Fruit fly (Drosophila melanogaster): ENCODE data around the gene His3.3A.

His3.3A gene

dm6 chr2L:5043495-5044146, 11.2 kb upstream of the His3.3A start (continued):
- TF ChIP-seq fd59A (GFP tag; optimal IDR thresholded peaks at IDR 0.05): peak; percentile 8
- TF ChIP-seq CG10631 (GFP tag; optimal IDR thresholded peaks at IDR 0.05): peak; percentile 79
- peak; percentile 52 for TF ChIP-seq CG7368 (GFP tag; optimal IDR thresholded peaks at IDR 0.05)
- TF ChIP-seq Hr38 (GFP tag; optimal IDR thresholded peaks at IDR 0.05): no peak
- TF ChIP-seq eg (GFP tag; IDR thresholded peaks at IDR 0.05): peak; percentile 84
- peak; percentile 73 for TF ChIP-seq CG31627 (GFP tag; optimal IDR thresholded peaks at IDR 0.05)
- TF ChIP-seq CG6854 (GFP tag; optimal IDR thresholded peaks at IDR 0.05): no peak
- TF ChIP-seq CG11294 (GFP tag; IDR thresholded peaks at IDR 0.05): peak; percentile 67
- peak; percentile 68 for TF ChIP-seq net (GFP tag; optimal IDR thresholded peaks at IDR 0.05)
- peak; percentile 48 for TF ChIP-seq Blimp-1 (GFP tag; optimal IDR thresholded peaks at IDR 0.05)
- peak; percentile 53 for TF ChIP-seq Eip75B (GFP tag; optimal IDR thresholded peaks at IDR 0.05)
- TF ChIP-seq CG32006 (GFP tag; optimal IDR thresholded peaks at IDR 0.05): peak; percentile 87
- peak; percentile 30 for TF ChIP-seq Sox15 (GFP tag; optimal IDR thresholded peaks at IDR 0.05)
- TF ChIP-seq CG8319 (GFP tag; optimal IDR thresholded peaks at IDR 0.05): peak; percentile 28
- peak; percentile 63 for TF ChIP-seq CG16779 (tag; optimal IDR thresholded peaks at IDR 0.05)

- TF ChIP-seq fkh (GFP tag; optimal IDR thresholded peaks at IDR 0.05) (peak; percentile 48), Sox102F (GFP tag; optimal IDR thresholded peaks at IDR 0.05) (no peak), eg (GFP tag; IDR thresholded peaks at IDR 0.05) (peak; percentile 14; the same call in 1 of the 3 replicates), svp (GFP tag) (peak; percentile 40), CG3919 (GFP tag; optimal IDR thresholded peaks at IDR 0.05) (no peak)
Measured at dm6 chr2L:5044361-5044891, 10.4 kb upstream of the His3.3A start, which contains the start of gene CG31650. CG31650 (minus strand) TSS chr2L:5044712.

- TF ChIP-seq dsx (GFP tag; optimal IDR thresholded peaks at IDR 0.05; ENCODE audit: poor library complexity, severe bottlenecking) (peak; percentile 16), topi (GFP tag; optimal IDR thresholded peaks at IDR 0.05) (peak; percentile 37), CG8632 (GFP tag; optimal IDR thresholded peaks at IDR 0.05) (peak; percentile 24), CG11762 (GFP tag; optimal IDR thresholded peaks at IDR 0.05; ENCODE audit: insufficient read depth) (no peak), vri (GFP tag; optimal IDR thresholded peaks at IDR 0.05) (peak; percentile 97), CG9139 (GFP tag; optimal IDR thresholded peaks at IDR 0.05) (peak; percentile 7), dac (GFP tag; optimal IDR thresholded peaks at IDR 0.05) (no peak), spab (GFP tag; optimal IDR thresholded peaks at IDR 0.05) (no peak), cyc (GFP tag; optimal IDR thresholded peaks at IDR 0.05) (peak; percentile 40), CG7368 (GFP tag; optimal IDR thresholded peaks at IDR 0.05) (no peak), esn (GFP tag; optimal IDR thresholded peaks at IDR 0.05) (peak; percentile 60), CG10669 (GFP tag; optimal IDR thresholded peaks at IDR 0.05) (peak; percentile 29), Ets96B (tag; optimal IDR thresholded peaks at IDR 0.05) (no peak), CG6808 (GFP tag; optimal IDR thresholded peaks at IDR 0.05) (no peak), fkh (GFP tag; optimal IDR thresholded peaks at IDR 0.05) (peak; percentile 38), svp (GFP tag) (peak; percentile 87), CG3032 (tag; optimal IDR thresholded peaks at IDR 0.05) (peak; percentile 11), CG32006 (GFP tag; optimal IDR thresholded peaks at IDR 0.05) (peak; percentile 70), Hr38 (GFP tag; optimal IDR thresholded peaks at IDR 0.05) (no peak), Lpt (GFP tag; optimal IDR thresholded peaks at IDR 0.05) (peak; percentile 33), lz (GFP tag; optimal IDR thresholded peaks at IDR 0.05) (peak; percentile 40), pdm3 (GFP tag; optimal IDR thresholded peaks at IDR 0.05) (peak; percentile 50), CG1621 (tag; optimal IDR thresholded peaks at IDR 0.05) (peak; percentile 20), Sox102F (GFP tag; optimal IDR thresholded peaks at IDR 0.05) (peak; percentile 55), Eip93F (GFP tag; optimal IDR thresholded peaks at IDR 0.05) (peak; percentile 30), Sox15 (GFP tag; optimal IDR thresholded peaks at IDR 0.05) (no peak), fd85E (GFP tag; optimal IDR thresholded peaks at IDR 0.05) (peak; percentile 14), OdsH (GFP tag; optimal IDR thresholded peaks at IDR 0.05) (peak; percentile 65), Blimp-1 (GFP tag; optimal IDR thresholded peaks at IDR 0.05) (no peak), ss (GFP tag; optimal IDR thresholded peaks at IDR 0.05) (peak in 1 of 2 experiments; percentile 28), fd59A (GFP tag; optimal IDR thresholded peaks at IDR 0.05) (no peak), CG10631 (GFP tag; optimal IDR thresholded peaks at IDR 0.05) (peak; percentile 57), CG3919 (GFP tag; optimal IDR thresholded peaks at IDR 0.05) (peak; percentile 53), CG4318 (GFP tag; optimal IDR thresholded peaks at IDR 0.05) (peak; percentile 49)
Measured at dm6 chr2L:5044892-5045619, 9.8 kb upstream of the His3.3A start.
